Fruit fly (Drosophila melanogaster) whole organism, embryonic: ENCODE data around the gene Cyt-c1L.

Experiments
- Aef1 ChIP-seq: fragments of 200-800 bp; sonication (Bioruptor generic); IDR thresholded peaks from 3 replicates; pipeline ENCODE4 v1.3.6; 2022; ENCODE audit warnings: missing biosample characterization, missing genetic modification characterization
- CG10267 ChIP-seq: fragments of 200-800 bp; sonication (Bioruptor generic); optimal IDR thresholded peaks from 2 replicates; lab custom pipeline; 2018; ENCODE audit warnings: missing biosample characterization, mild to moderate bottlenecking, missing genetic modification characterization, moderate library complexity
- CG10431 ChIP-seq: fragments of 200-800 bp; sonication (Bioruptor generic); optimal IDR thresholded peaks from 3 replicates; lab custom pipeline; 2018; ENCODE audit warnings: missing biosample characterization, mild to moderate bottlenecking, missing genetic modification characterization
- CG11085 ChIP-seq: fragments of 200-800 bp; sonication (Bioruptor generic); IDR thresholded peaks from 2 replicates; pipeline ENCODE4 v1.3.6; 2022; ENCODE audit warnings: missing biosample characterization, missing genetic modification characterization
- CG11560 ChIP-seq: fragments of 200-800 bp; sonication (Bioruptor generic); IDR thresholded peaks from 3 replicates; pipeline ENCODE4 v1.3.6; 2022; ENCODE audit warnings: missing biosample characterization, missing genetic modification characterization
- CG12236 ChIP-seq: fragments of 200-800 bp; sonication (Bioruptor generic); optimal IDR thresholded peaks from 2 replicates; lab custom pipeline; 2016; ENCODE audit warnings: missing biosample characterization, missing genetic modification characterization
- CG13123 ChIP-seq: fragments of 200-800 bp; sonication (Bioruptor generic); optimal IDR thresholded peaks from 2 replicates; lab custom pipeline; 2016; ENCODE audit warnings: missing biosample characterization, missing genetic modification characterization
- CG13424 ChIP-seq: fragments of 200-800 bp; sonication (Bioruptor generic); optimal IDR thresholded peaks from 2 replicates; lab custom pipeline; 2019; ENCODE audit warnings: missing biosample characterization, mild to moderate bottlenecking, missing genetic modification characterization, moderate library complexity
- CG13775 ChIP-seq: fragments of 200-800 bp; sonication (Bioruptor generic); optimal IDR thresholded peaks from 3 replicates; lab custom pipeline; 2017; ENCODE audit warnings: missing biosample characterization, mild to moderate bottlenecking, missing genetic modification characterization
- CG15479 ChIP-seq: fragments of 200-800 bp; sonication (Bioruptor generic); optimal IDR thresholded peaks from 3 replicates; lab custom pipeline; 2019; ENCODE audit warnings: missing biosample characterization, mild to moderate bottlenecking, missing genetic modification characterization, moderate library complexity
- CG1602 ChIP-seq: fragments of 200-800 bp; sonication (Bioruptor generic); optimal IDR thresholded peaks from 3 replicates; lab custom pipeline; 2016; ENCODE audit warnings: missing biosample characterization, missing genetic modification characterization
- CG17385 ChIP-seq: fragments of 200-800 bp; sonication (Bioruptor generic); optimal IDR thresholded peaks from 3 replicates; lab custom pipeline; 2018; ENCODE audit warnings: missing biosample characterization, mild to moderate bottlenecking, missing genetic modification characterization
- CG2678 ChIP-seq: fragments of 200-800 bp; sonication (Bioruptor generic); optimal IDR thresholded peaks from 3 replicates; lab custom pipeline; 2019; ENCODE audit warnings: missing biosample characterization, mild to moderate bottlenecking, missing genetic modification characterization, moderate library complexity
- CG30020 ChIP-seq: fragments of 200-800 bp; optimal IDR thresholded peaks from 2 replicates; lab custom pipeline; 2019; ENCODE audit warnings: missing biosample characterization, mild to moderate bottlenecking, missing genetic modification characterization, moderate library complexity
- CG30403 ChIP-seq: fragments of 200-800 bp; sonication (Bioruptor generic); optimal IDR thresholded peaks from 3 replicates; lab custom pipeline; 2016; ENCODE audit warnings: missing biosample characterization, missing genetic modification characterization
- CG3847 ChIP-seq: fragments of 200-800 bp; sonication (Bioruptor generic); IDR thresholded peaks from 2 replicates; pipeline ENCODE4 v1.3.6; 2022; ENCODE audit warnings: missing biosample characterization, missing genetic modification characterization
- CG4360 ChIP-seq: fragments of 200-800 bp; sonication (Bioruptor generic); IDR thresholded peaks from 2 replicates; pipeline ENCODE4 v1.3.6; 2022; ENCODE audit warnings: missing biosample characterization, missing genetic modification characterization
- CG6689 ChIP-seq: fragments of 200-800 bp; sonication (Bioruptor generic); IDR thresholded peaks from 2 replicates; pipeline ENCODE4 v1.3.6; 2022; ENCODE audit warnings: missing biosample characterization, missing genetic modification characterization
- CG7839 ChIP-seq: fragments of 200-800 bp; sonication (Bioruptor generic); optimal IDR thresholded peaks from 3 replicates; lab custom pipeline; 2018; ENCODE audit warnings: missing biosample characterization, mild to moderate bottlenecking, missing genetic modification characterization, moderate library complexity
- CG8765 ChIP-seq: fragments of 200-800 bp; sonication (Bioruptor generic); IDR thresholded peaks from 2 replicates; pipeline ENCODE4 v1.3.6; 2022; ENCODE audit warnings: missing biosample characterization, missing genetic modification characterization
- CG9215 ChIP-seq: fragments of 200-800 bp; sonication (Bioruptor generic); IDR thresholded peaks from 2 replicates; pipeline ENCODE4 v1.3.6; 2022; ENCODE audit warnings: missing biosample characterization, missing genetic modification characterization
- CG9797 ChIP-seq: fragments of 200-800 bp; sonication (Bioruptor generic); optimal IDR thresholded peaks from 3 replicates; lab custom pipeline; 2018; ENCODE audit warnings: missing biosample characterization, mild to moderate bottlenecking, missing genetic modification characterization
- CTCF ChIP-seq: fragments of 200-800 bp; sonication (Bioruptor generic); optimal IDR thresholded peaks from 2 replicates; lab custom pipeline; 2017; ENCODE audit warnings: missing biosample characterization, mild to moderate bottlenecking, missing genetic modification characterization, moderate library complexity
- E2f1 ChIP-seq: fragments of 200-800 bp; sonication (Bioruptor generic); IDR thresholded peaks from 2 replicates; pipeline ENCODE4 v1.3.6; 2022; ENCODE audit warnings: missing biosample characterization, missing genetic modification characterization
- Ets65A ChIP-seq: fragments of 200-800 bp; sonication (Bioruptor generic); peaks from one replicate; lab custom pipeline; 2016; ENCODE audit warnings: missing biosample characterization, missing genetic modification characterization
- Gug ChIP-seq: fragments of 200-800 bp; sonication (Bioruptor generic); IDR thresholded peaks from 4 replicates; pipeline ENCODE4 v1.3.6; 2022; ENCODE audit warnings: missing biosample characterization, missing genetic modification characterization
- H15 ChIP-seq: fragments of 200-800 bp; sonication (Bioruptor generic); IDR thresholded peaks from 3 replicates; pipeline ENCODE4 v1.3.6; 2022; ENCODE audit warnings: missing biosample characterization, missing genetic modification characterization
- HmgZ ChIP-seq: fragments of 200-800 bp; sonication (Bioruptor generic); optimal IDR thresholded peaks from 2 replicates; lab custom pipeline; 2018; ENCODE audit warnings: missing biosample characterization, mild to moderate bottlenecking, missing genetic modification characterization
- Hmx ChIP-seq: fragments of 200-800 bp; sonication (Bioruptor generic); optimal IDR thresholded peaks from 2 replicates; lab custom pipeline; 2016; ENCODE audit warnings: missing biosample characterization, missing genetic modification characterization
- Nf-YC ChIP-seq: fragments of 200-800 bp; optimal IDR thresholded peaks from 3 replicates; lab custom pipeline; 2019; ENCODE audit warnings: missing biosample characterization, mild to moderate bottlenecking, missing genetic modification characterization, moderate library complexity
- Oaz ChIP-seq: fragments of 200-800 bp; sonication (Bioruptor generic); IDR thresholded peaks from 2 replicates; pipeline ENCODE4 v1.3.6; 2022; ENCODE audit warnings: missing biosample characterization, missing genetic modification characterization
- Tbp ChIP-seq: fragments of >200 bp; optimal IDR thresholded peaks from 2 replicates; lab custom pipeline; 2018; ENCODE audit warnings: missing biosample characterization, missing genetic modification characterization
- Vsx1 ChIP-seq: fragments of 200-800 bp; sonication (Bioruptor generic); optimal IDR thresholded peaks from 2 replicates; lab custom pipeline; 2017; ENCODE audit warnings: missing biosample characterization, mild to moderate bottlenecking, missing genetic modification characterization, missing genetic modification reagents
- chinmo ChIP-seq: fragments of 200-800 bp; sonication (Bioruptor generic); IDR thresholded peaks from 4 replicates; pipeline ENCODE4 v1.3.6; 2022; ENCODE audit warnings: missing biosample characterization, missing genetic modification characterization; ENCODE audit not compliant: partially characterized antibody
- crc ChIP-seq: fragments of 200-800 bp; sonication (Bioruptor generic); optimal IDR thresholded peaks from 2 replicates; lab custom pipeline; 2016; ENCODE audit warnings: missing biosample characterization, missing genetic modification characterization
- dati ChIP-seq: fragments of 200-800 bp; sonication (Bioruptor generic); IDR thresholded peaks from 2 replicates; pipeline ENCODE4 v1.3.6; 2022; ENCODE audit warnings: missing biosample characterization, missing genetic modification characterization
- disco-r ChIP-seq: fragments of 200-800 bp; sonication (Bioruptor generic); optimal IDR thresholded peaks from 2 replicates; lab custom pipeline; 2016; ENCODE audit warnings: missing biosample characterization, missing genetic modification characterization
- dpn ChIP-seq, 2 experiments: fragments of 200-800 bp; sonication (Bioruptor generic); optimal IDR thresholded peaks; 3 replicates each; lab custom pipeline; 2016; ENCODE audit warnings: missing biosample characterization in 2 of 2, missing genetic modification characterization in 2 of 2
- ftz-f1 ChIP-seq: fragments of 200-800 bp; sonication (Bioruptor generic); optimal IDR thresholded peaks from 2 replicates; lab custom pipeline; 2016; ENCODE audit warnings: missing biosample characterization, missing genetic modification characterization
- gce ChIP-seq: fragments of 200-800 bp; sonication (Bioruptor generic); IDR thresholded peaks from 3 replicates; pipeline ENCODE4 v1.3.6; 2022; ENCODE audit warnings: missing biosample characterization, missing genetic modification characterization
- ken ChIP-seq: fragments of 200-800 bp; sonication (Bioruptor generic); IDR thresholded peaks from 3 replicates; pipeline ENCODE4 v1.3.6; 2022; ENCODE audit warnings: missing biosample characterization, missing genetic modification characterization
- kni ChIP-seq: fragments of 200-800 bp; sonication (Bioruptor generic); optimal IDR thresholded peaks from 3 replicates; lab custom pipeline; 2017; ENCODE audit warnings: mild to moderate bottlenecking, missing biosample characterization, missing genetic modification reagents, missing genetic modification characterization
- pb ChIP-seq: fragments of 200-800 bp; sonication (Bioruptor generic); optimal IDR thresholded peaks from 3 replicates; lab custom pipeline; 2016; ENCODE audit warnings: missing biosample characterization, missing genetic modification characterization
- peb ChIP-seq: fragments of 200-800 bp; sonication (Bioruptor generic); IDR thresholded peaks from 2 replicates; pipeline ENCODE4 v1.3.6; 2022; ENCODE audit warnings: missing biosample characterization, missing genetic modification characterization
- pfk ChIP-seq: fragments of 200-800 bp; sonication (Bioruptor generic); optimal IDR thresholded peaks from 2 replicates; lab custom pipeline; 2018; ENCODE audit warnings: missing biosample characterization, mild to moderate bottlenecking, missing genetic modification characterization, moderate library complexity
- pros ChIP-seq: fragments of 200-800 bp; sonication (Bioruptor generic); optimal IDR thresholded peaks from 3 replicates; lab custom pipeline; 2019; ENCODE audit warnings: missing biosample characterization, mild to moderate bottlenecking, missing genetic modification characterization, moderate library complexity
- sens-2 ChIP-seq: fragments of 200-800 bp; sonication (Bioruptor generic); IDR thresholded peaks from 2 replicates; pipeline ENCODE4 v1.3.6; 2022; ENCODE audit warnings: missing biosample characterization, missing genetic modification characterization
- sisA ChIP-seq: fragments of 200-800 bp; sonication (Bioruptor generic); IDR thresholded peaks from 2 replicates; pipeline ENCODE4 v1.3.6; 2022; ENCODE audit warnings: missing biosample characterization, missing genetic modification characterization
- slbo ChIP-seq: fragments of 200-800 bp; sonication (Bioruptor generic); IDR thresholded peaks from 2 replicates; pipeline ENCODE4 v1.3.6; 2022; ENCODE audit warnings: missing biosample characterization, missing genetic modification characterization
- sna ChIP-seq: fragments of 200-800 bp; sonication (Bioruptor generic); IDR thresholded peaks from 2 replicates; pipeline ENCODE4 v1.3.6; 2022; ENCODE audit warnings: missing biosample characterization, missing genetic modification characterization; ENCODE audit not compliant: partially characterized antibody
- tin ChIP-seq: fragments of 200-800 bp; sonication (Bioruptor generic); optimal IDR thresholded peaks from 3 replicates; lab custom pipeline; 2016; ENCODE audit warnings: missing biosample characterization, missing genetic modification characterization
- unc-4 ChIP-seq: fragments of 200-800 bp; sonication (Bioruptor generic); IDR thresholded peaks from 2 replicates; pipeline ENCODE4 v1.3.6; 2022; ENCODE audit warnings: missing biosample characterization, missing genetic modification characterization; ENCODE audit not compliant: partially characterized antibody

Cyt-c1L gene

dm6 chr3R:29219948-29220347 is 16.0 kb upstream of the Cyt-c1L start, which contains the start of gene eEF1gamma (continued):
- TF ChIP-seq CG12236 (GFP tag; lab: Kevin White, UChicago) (peak; percentile 94), CG3847 (GFP tag; lab: Robert Waterston, UW) (peak; percentile 93), CG15479 (peak; percentile 59), pb (GFP tag; lab: Kevin White, UChicago) (peak; percentile 96), CG11085 (peak; percentile 95), pfk (GFP tag; lab: Kevin White, UChicago) (peak; percentile 84), CG7839 (tag; lab: Kevin White, UChicago) (peak; percentile 91), CG13123 (GFP tag; lab: Kevin White, UChicago) (peak; percentile 88), H15 (GFP tag; lab: Robert Waterston, UW) (peak; percentile 96), CG17385 (GFP tag; lab: Kevin White, UChicago) (peak; percentile 96), ken (GFP tag; lab: Robert Waterston, UW) (peak; percentile 94), Aef1 (GFP tag; lab: Robert Waterston, UW) (peak; percentile 83), Oaz (GFP tag; lab: Robert Waterston, UW) (peak; percentile 91), Vsx1 (GFP tag; lab: Kevin White, UChicago) (peak; percentile 97), CG13775 (peak; percentile 99), CG10267 (peak; percentile 94), Ets65A (GFP tag; lab: Kevin White, UChicago) (peak; percentile 99), tin (GFP tag; lab: Kevin White, UChicago) (peak; percentile 91), CG1602 (peak; percentile 75), dati (GFP tag; lab: Robert Waterston, UW) (peak; percentile 94), CG4360 (GFP tag; lab: Robert Waterston, UW) (peak; percentile 72), CG30403 (peak; percentile 92), ftz-f1 (GFP tag; lab: Kevin White, UChicago) (peak; percentile 83), dpn (GFP tag; optimal IDR thresholded peaks at IDR 0.05; lab: Kevin White, UChicago) (peak; percentile 85 to 98), E2f1 (GFP tag; lab: Robert Waterston, UW) (peak; percentile 94), sisA (GFP tag; lab: Robert Waterston, UW) (peak; percentile 69), chinmo (peak; percentile 91; the same call in 2 of the 4 replicates), unc-4 (GFP tag; lab: Robert Waterston, UW) (peak; percentile 92), slbo (GFP tag; lab: Robert Waterston, UW) (peak; percentile 92), Tbp (GFP tag; lab: Kevin White, UChicago) (no peak), Gug (GFP tag; lab: Robert Waterston, UW) (peak; percentile 77), Nf-YC (tag; lab: Kevin White, UChicago) (peak; percentile 81), CG10431 (GFP tag; lab: Kevin White, UChicago) (peak; percentile 95), CTCF (GFP tag; lab: Kevin White, UChicago) (peak; percentile 72), CG6689 (peak; percentile 92), disco-r (GFP tag; lab: Kevin White, UChicago) (peak; percentile 96), kni (GFP tag; lab: Kevin White, UChicago) (peak; percentile 98), CG9215 (peak; percentile 76), CG9797 (GFP tag; lab: Kevin White, UChicago) (peak; percentile 68), gce (GFP tag; lab: Robert Waterston, UW) (peak; percentile 97), crc (GFP tag; lab: Kevin White, UChicago) (peak; percentile 94), CG11560 (tag; lab: Robert Waterston, UW) (peak; percentile 69; the same call in 1 of the 3 replicates), CG30020 (tag; lab: Kevin White, UChicago) (peak; percentile 75), CG13424 (tag; lab: Kevin White, UChicago) (peak; percentile 83), sens-2 (GFP tag; lab: Robert Waterston, UW) (peak; percentile 97), sna (GFP tag; lab: Robert Waterston, UW) (peak; percentile 88), HmgZ (peak; percentile 95), CG2678 (tag; lab: Kevin White, UChicago) (peak; percentile 89), CG8765 (GFP tag; lab: Robert Waterston, UW) (peak; percentile 84), Hmx (no peak), pros (GFP tag; lab: Kevin White, UChicago) (peak; percentile 50), peb (peak; percentile 89)
